Fruit fly (Drosophila melanogaster) S2 (cell line): ENCODE measurements around the gene arx.

ENCODE experiments used
- CG8478 ChIP-seq: fragments of >200 bp; optimal IDR thresholded peaks from 2 replicates; lab custom pipeline; 2018
- CTCF ChIP-seq, 2 experiments: fragments of >200 bp; optimal IDR thresholded peaks; 2 replicates each; lab custom pipeline; 2018

DNA sequence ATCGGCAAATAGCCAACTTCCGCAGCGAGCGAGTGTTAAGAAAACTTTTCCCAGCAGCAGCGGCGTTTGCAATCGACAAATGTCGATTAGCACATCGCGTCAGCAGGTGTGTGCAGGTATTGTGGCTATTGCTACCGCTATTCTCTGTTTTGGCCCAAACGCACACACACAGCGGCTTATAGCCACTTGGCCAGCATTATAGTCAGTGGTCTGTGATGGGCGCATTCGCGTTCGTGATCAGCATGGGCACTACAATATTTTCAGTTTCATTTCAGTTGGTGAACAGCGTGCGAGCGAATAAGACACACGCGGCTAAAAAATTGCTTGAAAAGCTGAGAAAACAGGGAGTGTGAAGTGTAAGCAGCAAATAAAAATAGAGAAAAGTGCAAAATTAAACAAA, 49.0 kb upstream of the arx start, which contains the start of gene CG6836:
- no peak for TF ChIP-seq CG8478 (lab: Kevin White, UChicago)
- no peak for TF ChIP-seq CTCF (optimal IDR thresholded peaks at IDR 0.05; lab: Kevin White, UChicago)
